Fruit fly (Drosophila melanogaster) Kc167 (cell line): ENCODE measurements around the gene CG11756.

Source experiments
- Myc ChIP-seq: fragments of >200 bp; optimal IDR thresholded peaks from 2 replicates; lab custom pipeline; 2017; ENCODE audit warnings: missing external identifiers
- Sin3A ChIP-seq: fragments of >200 bp; optimal IDR thresholded peaks from 2 replicates; lab custom pipeline; 2018; ENCODE audit warnings: missing external identifiers
- h ChIP-seq: fragments of >200 bp; optimal IDR thresholded peaks from 3 replicates; lab custom pipeline; 2018; ENCODE audit warnings: missing external identifiers
- insv ChIP-seq: fragments of >200 bp; optimal IDR thresholded peaks from 3 replicates; lab custom pipeline; 2018; ENCODE audit warnings: missing external identifiers
- psq ChIP-seq: fragments of >200 bp; optimal IDR thresholded peaks from 2 replicates; lab custom pipeline; 2017; ENCODE audit warnings: missing external identifiers
- ttk ChIP-seq: sonication (Bioruptor generic); optimal IDR thresholded peaks from 2 replicates; lab custom pipeline; 2017; ENCODE audit warnings: missing external identifiers

The CG11756 gene

dm6 chrX:11339868-11340548, 7.9 kb upstream of the CG11756 start, which contains the start of the genes CG34348 and Kap3:
Gene CG34348, plus strand, starts transcription at chrX:11339873.
Gene Kap3, minus strand, starts transcription at chrX:11340084.
- TF ChIP-seq insv (lab: Kevin White, UChicago) (no peak), psq (lab: Kevin White, UChicago) (no peak), ttk (lab: Kevin White, UChicago) (no peak), h (no peak), Myc (lab: Kevin White, UChicago) (no peak), Sin3A (lab: Kevin White, UChicago) (no peak)

dm6 chrX:11340719-11341322, 7.1 kb upstream of the CG11756 start:
- TF ChIP-seq Sin3A (lab: Kevin White, UChicago): no peak
- no peak for TF ChIP-seq h
- no peak for TF ChIP-seq psq (lab: Kevin White, UChicago)
- no peak for TF ChIP-seq Myc (lab: Kevin White, UChicago)
- no peak for TF ChIP-seq ttk (lab: Kevin White, UChicago)
- TF ChIP-seq insv (lab: Kevin White, UChicago): no peak

- TF ChIP-seq ttk (lab: Kevin White, UChicago) (no peak), h (no peak), Myc (lab: Kevin White, UChicago) (no peak), psq (lab: Kevin White, UChicago) (no peak), insv (lab: Kevin White, UChicago) (no peak), Sin3A (lab: Kevin White, UChicago) (no peak)
Observed at dm6 chrX:11342168-11342567, 5.8 kb upstream of the CG11756 start.

dm6 chrX:11342771-11343170, 5.1 kb upstream of the CG11756 start:
- TF ChIP-seq psq (lab: Kevin White, UChicago) (no peak), Myc (lab: Kevin White, UChicago) (no peak), insv (lab: Kevin White, UChicago) (no peak), h (no peak), Sin3A (lab: Kevin White, UChicago) (no peak), ttk (lab: Kevin White, UChicago) (no peak)

- TF ChIP-seq Myc (lab: Kevin White, UChicago) (no peak), h (no peak), psq (lab: Kevin White, UChicago) (no peak), insv (lab: Kevin White, UChicago) (no peak), Sin3A (lab: Kevin White, UChicago) (no peak), ttk (lab: Kevin White, UChicago) (no peak)
Observed at dm6 chrX:11348829-11349228, 909 bp downstream of the CG11756 start, which contains the start of gene CG1738. Gene CG1738, plus strand, starts transcription at chrX:11349049.

- TF ChIP-seq ttk (lab: Kevin White, UChicago) (no peak), Sin3A (lab: Kevin White, UChicago) (no peak)
Observed at dm6 chrX:11349780-11350179, 1.9 kb downstream of the CG11756 start, which contains the start of gene NdufV3. Gene NdufV3, plus strand, starts transcription at chrX:11349998.

- TF ChIP-seq insv (lab: Kevin White, UChicago) (no peak), h (no peak)
Observed at dm6 chrX:11350505-11351327, 2.8 kb downstream of the CG11756 start, which contains the start of gene CG1737. Gene CG1737, plus strand, starts transcription at chrX:11350608.

dm6 chrX:11351351-11351750, 3.4 kb downstream of the CG11756 start:
- no peak for TF ChIP-seq h

dm6 chrX:11355708-11356174, 7.8 kb downstream of the CG11756 start, which contains the start of gene dsh:
Gene dsh, plus strand, starts transcription at chrX:11355881.
- TF ChIP-seq Myc (lab: Kevin White, UChicago) (no peak), psq (lab: Kevin White, UChicago) (no peak), ttk (lab: Kevin White, UChicago) (no peak), Sin3A (lab: Kevin White, UChicago) (no peak), h (no peak), insv (lab: Kevin White, UChicago) (no peak)

- TF ChIP-seq Myc (lab: Kevin White, UChicago): no peak
- peak; percentile 64 for TF ChIP-seq ttk (lab: Kevin White, UChicago)
Observed at dm6 chrX:11356648-11357047, 8.7 kb downstream of the CG11756 start.

dm6 chrX:11359081-11359481, 11.2 kb downstream of the CG11756 start, which contains the start of gene Pa1:
Gene Pa1, plus strand, starts transcription at chrX:11359236.
- no peak for TF ChIP-seq psq (lab: Kevin White, UChicago)
- TF ChIP-seq insv (lab: Kevin White, UChicago): no peak
- TF ChIP-seq h: no peak
- TF ChIP-seq ttk (lab: Kevin White, UChicago): no peak
- TF ChIP-seq Myc (lab: Kevin White, UChicago): no peak
- TF ChIP-seq Sin3A (lab: Kevin White, UChicago): no peak
